Fruit fly (Drosophila melanogaster) whole organism, adult: Measurements from ENCODE around the gene Mocs2B.

Experiments
- CG11617 ChIP-seq: fragments of 200-800 bp; sonication (Bioruptor generic); optimal IDR thresholded peaks from 2 replicates; lab custom pipeline; 2017; ENCODE audit warnings: mild to moderate bottlenecking, missing biosample characterization, missing genetic modification reagents, missing genetic modification characterization
- CG12768 ChIP-seq: fragments of 200-800 bp; sonication (Bioruptor generic); optimal IDR thresholded peaks from 2 replicates; lab custom pipeline; 2017; ENCODE audit warnings: missing biosample characterization, missing genetic modification characterization, mild to moderate bottlenecking, moderate library complexity, missing genetic modification reagents
- CG14711 ChIP-seq: fragments of 200-800 bp; sonication (Bioruptor generic); optimal IDR thresholded peaks from 2 replicates; lab custom pipeline; 2018; ENCODE audit warnings: missing biosample characterization, mild to moderate bottlenecking, missing genetic modification characterization, moderate library complexity
- CG1620 ChIP-seq: fragments of 200-800 bp; sonication (Bioruptor generic); optimal IDR thresholded peaks from 2 replicates; lab custom pipeline; 2016; ENCODE audit warnings: missing biosample characterization, missing genetic modification characterization
- CG33017 ChIP-seq: fragments of 200-800 bp; sonication (Bioruptor generic); optimal IDR thresholded peaks from 2 replicates; lab custom pipeline; 2018; ENCODE audit warnings: missing biosample characterization, mild to moderate bottlenecking, missing genetic modification characterization, moderate library complexity
- CG5204 ChIP-seq: fragments of 200-800 bp; sonication (Bioruptor generic); optimal IDR thresholded peaks from 2 replicates; lab custom pipeline; 2016; ENCODE audit warnings: missing biosample characterization, missing genetic modification characterization
- CG7045 ChIP-seq: fragments of 200-800 bp; sonication (Bioruptor generic); optimal IDR thresholded peaks from 2 replicates; lab custom pipeline; 2017; ENCODE audit warnings: missing biosample characterization, mild to moderate bottlenecking, missing genetic modification characterization
- CG7101 ChIP-seq: fragments of 200-800 bp; sonication (Bioruptor generic); optimal IDR thresholded peaks from 2 replicates; lab custom pipeline; 2018; ENCODE audit warnings: missing biosample characterization, mild to moderate bottlenecking, missing genetic modification characterization, moderate library complexity
- Clk ChIP-seq: fragments of 200-800 bp; sonication (Bioruptor generic); optimal IDR thresholded peaks from 2 replicates; lab custom pipeline; 2017; ENCODE audit warnings: missing biosample characterization, missing genetic modification characterization
- Crg-1 ChIP-seq: fragments of 200-800 bp; sonication (Bioruptor generic); optimal IDR thresholded peaks from 2 replicates; lab custom pipeline; 2016; ENCODE audit warnings: missing biosample characterization, missing genetic modification characterization
- Hr96 ChIP-seq: fragments of 200-800 bp; sonication (Bioruptor generic); optimal IDR thresholded peaks from 2 replicates; lab custom pipeline; 2016; ENCODE audit warnings: missing biosample characterization, missing genetic modification characterization
- Mnt ChIP-seq: fragments of 200-800 bp; sonication (Bioruptor generic); optimal IDR thresholded peaks from 2 replicates; lab custom pipeline; 2016; ENCODE audit warnings: missing biosample characterization, mild to moderate bottlenecking, missing genetic modification characterization
- bab1 ChIP-seq: fragments of 200-800 bp; sonication (Bioruptor generic); optimal IDR thresholded peaks from 3 replicates; lab custom pipeline; 2019; ENCODE audit warnings: missing biosample characterization, mild to moderate bottlenecking, missing genetic modification characterization, moderate library complexity
- cic ChIP-seq: fragments of 200-800 bp; sonication (Bioruptor generic); optimal IDR thresholded peaks from 2 replicates; lab custom pipeline; 2017; ENCODE audit warnings: missing biosample characterization, mild to moderate bottlenecking, missing genetic modification characterization, moderate library complexity
- cnc ChIP-seq, 2 experiments: fragments of >200 bp; optimal IDR thresholded peaks; 2 replicates each; lab custom pipeline; 2017
- kay ChIP-seq: fragments of 200-800 bp; sonication (Bioruptor generic); peaks from one replicate; lab custom pipeline; 2016; ENCODE audit warnings: missing biosample characterization, missing genetic modification characterization, borderline replicate concordance
- ovo ChIP-seq: fragments of 200-800 bp; sonication (Bioruptor generic); optimal IDR thresholded peaks from 2 replicates; lab custom pipeline; 2016; ENCODE audit warnings: missing biosample characterization, missing genetic modification characterization
- pad ChIP-seq: fragments of 200-800 bp; sonication (Bioruptor generic); optimal IDR thresholded peaks from 3 replicates; lab custom pipeline; 2017; ENCODE audit warnings: missing biosample characterization, missing genetic modification characterization, mild to moderate bottlenecking, moderate library complexity, missing genetic modification reagents
- tj ChIP-seq: fragments of 200-800 bp; sonication (Bioruptor generic); optimal IDR thresholded peaks from 3 replicates; lab custom pipeline; 2017; ENCODE audit warnings: missing biosample characterization, mild to moderate bottlenecking, missing genetic modification characterization, moderate library complexity
- toe ChIP-seq: fragments of 200-800 bp; sonication (Bioruptor generic); optimal IDR thresholded peaks from 2 replicates; lab custom pipeline; 2016; ENCODE audit warnings: missing biosample characterization, missing genetic modification characterization

The Mocs2B gene

DNA sequence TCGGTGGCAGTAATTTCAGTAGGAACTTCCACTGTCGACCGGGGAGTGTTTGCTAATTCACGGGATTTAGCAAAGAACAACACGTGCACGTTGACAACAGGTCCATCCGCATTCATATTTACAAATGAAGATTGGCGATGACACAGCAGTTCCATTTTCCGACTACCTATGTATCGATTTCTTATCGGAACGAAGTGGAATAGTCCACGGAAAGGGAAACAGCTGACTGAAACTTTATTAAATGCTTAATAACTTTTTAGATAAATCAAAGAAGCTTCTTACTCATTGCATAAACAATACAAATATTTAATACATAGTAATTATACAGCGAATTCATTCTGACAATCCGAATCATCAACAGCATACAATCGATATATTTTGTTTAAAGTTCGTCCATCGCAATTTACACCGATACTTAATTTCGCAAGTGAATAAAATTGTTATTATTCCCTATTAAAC is at the start of gene Mocs2B, which contains the start of the genes Mocs2A and Clbn:
Gene Mocs2B (minus strand): TSS at position 129 of the 459 bp plus-strand sequence.
Gene Mocs2A (minus strand): TSS at position 129 of the 459 bp plus-strand sequence.
Gene Clbn (plus strand): TSS at position 272 of the 459 bp plus-strand sequence.
- peak; percentile 1 for TF ChIP-seq CG14711 (tag; lab: Kevin White, UChicago)
- peak; percentile 43 for TF ChIP-seq toe (GFP tag; lab: Kevin White, UChicago)
- no peak for TF ChIP-seq CG7045 (GFP tag; lab: Kevin White, UChicago)
- no peak for TF ChIP-seq cic (GFP tag; lab: Kevin White, UChicago)
- peak; percentile 5 for TF ChIP-seq CG5204 (GFP tag; lab: Kevin White, UChicago)
- TF ChIP-seq tj (GFP tag; lab: Kevin White, UChicago) = no peak
- TF ChIP-seq Clk (GFP tag; lab: Kevin White, UChicago) = no peak
- TF ChIP-seq ovo (GFP tag; lab: Kevin White, UChicago) = no peak
- no peak for TF ChIP-seq CG7101 (tag; lab: Kevin White, UChicago)
- no peak for TF ChIP-seq CG33017
- no peak for TF ChIP-seq CG11617
- TF ChIP-seq CG1620 (GFP tag; lab: Kevin White, UChicago) = no peak
- TF ChIP-seq Crg-1 (GFP tag; lab: Kevin White, UChicago) = no peak
- TF ChIP-seq cnc (optimal IDR thresholded peaks at IDR 0.05; lab: Kevin White, UChicago) = peak in 1 of 2 experiments; percentile 69
- TF ChIP-seq kay (GFP tag; lab: Kevin White, UChicago) = peak; percentile 37
- TF ChIP-seq Mnt (GFP tag; lab: Kevin White, UChicago) = peak; percentile 43
- TF ChIP-seq Hr96 (GFP tag; lab: Kevin White, UChicago) = peak; percentile 21
- TF ChIP-seq CG12768 = no peak
- no peak for TF ChIP-seq pad
- no peak for TF ChIP-seq bab1 (GFP tag; lab: Kevin White, UChicago)

DNA sequence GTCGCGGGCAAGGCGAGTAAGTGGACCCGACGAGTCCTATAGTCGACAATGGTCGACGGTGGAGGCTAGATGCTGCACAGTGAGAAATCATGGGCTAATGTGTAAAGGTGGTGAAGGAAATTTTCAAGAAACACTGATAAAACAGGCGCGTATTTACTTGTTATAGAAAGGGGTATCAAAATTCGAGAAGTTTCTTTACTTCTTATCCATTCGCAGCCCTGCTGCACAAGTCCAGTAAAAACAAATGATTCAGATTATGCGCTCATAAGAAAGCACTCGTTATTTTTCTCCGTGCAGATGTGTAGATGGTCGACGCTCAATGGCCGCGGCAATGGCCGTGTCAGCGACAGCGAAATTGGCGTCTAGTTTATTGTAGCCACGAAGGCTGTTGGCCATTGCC is 49.4 kb upstream of the Mocs2B start:
- TF ChIP-seq Mnt (GFP tag; lab: Kevin White, UChicago) = no peak
- TF ChIP-seq Crg-1 (GFP tag; lab: Kevin White, UChicago) = no peak

DNA sequence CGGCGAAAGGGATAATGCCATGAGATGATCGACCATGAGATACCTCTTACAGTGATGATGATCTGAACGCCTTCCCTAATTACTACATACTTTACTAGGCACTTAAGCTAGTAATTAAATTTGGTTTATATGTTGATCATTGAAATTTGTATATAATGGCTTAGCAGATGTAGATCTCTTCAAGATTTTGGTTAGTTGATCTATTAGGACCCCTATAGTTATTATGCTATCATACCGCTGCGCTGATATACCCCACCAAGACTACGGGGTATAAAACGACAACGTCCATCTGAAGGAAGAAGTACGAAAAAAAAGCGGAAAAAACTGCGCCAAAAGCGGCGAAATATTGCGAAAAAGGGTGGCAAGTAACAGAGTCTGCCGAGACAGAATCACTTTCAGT is 47.1 kb upstream of the Mocs2B start:
- TF ChIP-seq kay (GFP tag; lab: Kevin White, UChicago) = no peak
- no peak for TF ChIP-seq toe (GFP tag; lab: Kevin White, UChicago)
- no peak for TF ChIP-seq Clk (GFP tag; lab: Kevin White, UChicago)
- TF ChIP-seq CG33017 = no peak
- no peak for TF ChIP-seq CG11617
- TF ChIP-seq CG14711 (tag; lab: Kevin White, UChicago) = no peak
- TF ChIP-seq cic (GFP tag; lab: Kevin White, UChicago) = no peak
- TF ChIP-seq Hr96 (GFP tag; lab: Kevin White, UChicago) = no peak

DNA sequence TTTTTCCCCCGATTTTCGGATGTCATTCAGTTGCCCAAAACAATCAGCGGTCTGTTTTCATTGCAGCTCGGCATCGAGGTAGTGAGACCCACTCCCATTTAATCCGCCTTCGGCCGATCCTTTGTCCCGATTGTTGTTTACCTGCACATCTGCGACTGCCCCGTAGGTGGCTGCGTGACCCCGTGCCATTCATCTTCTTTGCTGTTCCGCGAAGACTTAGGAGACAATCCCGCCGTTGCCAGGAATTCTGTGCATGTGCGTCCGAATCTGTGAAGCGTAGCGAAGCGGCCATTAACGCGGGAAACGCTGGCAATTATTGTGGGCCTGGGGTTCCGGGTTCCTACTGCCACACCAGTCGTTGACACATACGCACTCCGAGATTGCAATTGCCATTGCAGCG is 45.8 kb upstream of the Mocs2B start:
- TF ChIP-seq Mnt (GFP tag; lab: Kevin White, UChicago) = no peak
- no peak for TF ChIP-seq tj (GFP tag; lab: Kevin White, UChicago)

DNA sequence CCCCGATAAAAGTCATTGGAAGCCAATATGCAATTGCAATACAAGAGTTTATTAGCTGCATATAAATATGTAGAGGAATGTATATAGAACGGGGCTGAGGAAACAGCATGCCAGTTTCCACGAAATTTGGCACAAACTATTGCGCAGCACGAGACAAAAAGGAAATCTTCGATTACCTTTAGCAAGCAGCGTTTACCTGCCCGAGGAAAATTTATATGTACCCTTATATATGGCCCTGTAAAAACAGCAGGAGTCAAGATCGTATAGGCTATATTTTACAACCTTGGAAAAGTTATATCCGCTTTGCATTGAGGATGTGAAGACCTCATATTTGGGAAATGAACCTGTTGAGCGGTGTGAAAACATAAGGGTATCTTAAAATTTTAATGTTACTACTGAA is 45.2 kb upstream of the Mocs2B start:
- TF ChIP-seq toe (GFP tag; lab: Kevin White, UChicago) (no peak), CG7045 (GFP tag; lab: Kevin White, UChicago) (no peak), cic (GFP tag; lab: Kevin White, UChicago) (no peak)

DNA sequence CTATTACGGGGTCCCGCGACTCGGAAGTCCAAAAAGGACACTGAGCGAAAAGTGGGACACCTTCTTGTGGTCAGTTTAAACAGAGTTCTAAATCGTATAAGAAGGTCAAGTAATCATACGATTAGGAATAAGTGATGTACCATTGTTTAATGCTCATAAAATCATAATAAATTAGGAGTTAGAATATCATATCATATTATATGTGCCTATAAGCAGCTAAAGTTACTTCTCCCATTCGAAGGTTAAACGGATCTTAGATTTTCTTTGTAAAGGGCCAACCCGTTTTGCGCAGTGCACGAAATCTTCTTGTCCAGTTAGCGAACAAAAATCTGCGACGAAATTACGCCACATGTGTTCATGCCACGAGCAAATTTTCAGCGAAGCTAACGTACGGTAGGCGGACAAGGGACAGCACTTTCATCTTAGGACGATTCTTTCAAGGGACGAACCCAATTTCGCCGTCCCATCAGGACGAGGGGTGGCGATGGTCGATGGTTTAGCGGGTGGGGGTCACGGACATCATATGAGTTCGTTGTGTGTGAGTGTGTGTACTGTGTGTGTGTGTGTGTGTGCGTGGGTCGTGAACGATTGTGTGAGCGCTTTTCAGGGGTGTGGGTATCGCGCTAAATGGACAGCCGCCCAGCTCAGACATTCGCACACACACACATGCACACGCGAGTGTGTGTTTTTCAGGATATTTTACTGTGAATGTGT is 41.3 kb upstream of the Mocs2B start:
- TF ChIP-seq CG11617 = no peak
- no peak for TF ChIP-seq toe (GFP tag; lab: Kevin White, UChicago)
- no peak for TF ChIP-seq cnc (optimal IDR thresholded peaks at IDR 0.05; lab: Kevin White, UChicago)
- TF ChIP-seq CG5204 (GFP tag; lab: Kevin White, UChicago) = no peak

DNA sequence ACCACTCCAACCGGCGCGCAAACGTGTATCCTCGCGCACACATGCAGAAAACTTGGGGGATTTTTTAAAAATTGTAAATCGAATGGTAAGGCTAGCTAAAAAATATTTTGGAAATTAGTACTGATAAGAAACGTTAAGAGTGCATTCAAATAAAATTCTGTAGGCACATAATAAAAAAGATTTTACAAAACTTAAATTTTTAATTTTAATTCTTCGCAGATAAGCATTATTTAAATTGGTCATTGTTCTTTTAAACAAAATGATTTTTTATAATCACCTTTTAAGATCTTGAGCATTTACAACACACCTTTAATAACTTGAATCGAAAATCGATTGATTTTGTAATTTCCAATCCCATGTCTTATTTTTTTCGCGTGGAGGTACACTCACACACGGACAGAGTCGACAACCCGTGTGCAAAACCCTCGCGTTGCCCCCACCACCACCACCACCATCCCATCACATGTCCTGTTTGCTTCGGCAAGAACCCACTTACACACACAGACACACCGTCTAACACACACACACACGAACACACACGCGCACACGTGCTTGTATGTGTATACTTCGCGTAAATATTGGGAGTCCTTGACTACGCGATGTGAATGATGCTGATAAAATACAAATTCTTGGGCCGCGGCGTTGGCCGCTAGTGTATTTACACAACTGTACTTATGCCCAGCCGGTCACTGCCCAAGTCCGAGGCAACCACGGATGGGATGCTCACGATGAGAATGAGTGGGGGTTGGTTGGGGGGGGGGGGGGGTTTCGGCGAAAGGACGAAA is 40.4 kb upstream of the Mocs2B start:
- TF ChIP-seq CG7101 (tag; lab: Kevin White, UChicago) (no peak), kay (GFP tag; lab: Kevin White, UChicago) (no peak), bab1 (GFP tag; lab: Kevin White, UChicago) (no peak), CG5204 (GFP tag; lab: Kevin White, UChicago) (no peak), tj (GFP tag; lab: Kevin White, UChicago) (no peak), CG12768 (no peak), Clk (GFP tag; lab: Kevin White, UChicago) (no peak), toe (GFP tag; lab: Kevin White, UChicago) (no peak), cnc (optimal IDR thresholded peaks at IDR 0.05; lab: Kevin White, UChicago) (no peak), pad (no peak), Hr96 (GFP tag; lab: Kevin White, UChicago) (no peak), CG11617 (no peak), CG1620 (GFP tag; lab: Kevin White, UChicago) (no peak), CG33017 (no peak), Mnt (GFP tag; lab: Kevin White, UChicago) (no peak), CG7045 (GFP tag; lab: Kevin White, UChicago) (no peak), ovo (GFP tag; lab: Kevin White, UChicago) (no peak), Crg-1 (GFP tag; lab: Kevin White, UChicago) (no peak), CG14711 (tag; lab: Kevin White, UChicago) (no peak), cic (GFP tag; lab: Kevin White, UChicago) (no peak)
